Worm (Caenorhabditis elegans) whole organism, L3 larva: ENCODE results near the gene trim-21.

Experiments
- R02D3.7 ChIP-seq: fragments of 150-350 bp; optimal IDR thresholded peaks from 2 replicates; lab custom pipeline; 2014; ENCODE audit warnings: missing biosample characterization, missing genetic modification characterization
- ZK546.5 ChIP-seq: sonication (generic microtip); optimal IDR thresholded peaks from 2 replicates; lab custom pipeline; 2017; ENCODE audit warnings: missing biosample characterization, missing genetic modification characterization
- aly-2 ChIP-seq: fragments of 150-350 bp; optimal IDR thresholded peaks from 2 replicates; lab custom pipeline; 2014; ENCODE audit warnings: missing biosample characterization, missing genetic modification characterization
- ceh-9 ChIP-seq: sonication (generic microtip); optimal IDR thresholded peaks from 2 replicates; lab custom pipeline; 2018; ENCODE audit warnings: missing biosample characterization, missing genetic modification characterization
- daf-12 ChIP-seq: fragments of 150-350 bp; optimal IDR thresholded peaks from 2 replicates; lab custom pipeline; 2014; ENCODE audit warnings: missing biosample characterization, missing genetic modification reagents, missing genetic modification characterization
- egl-5 ChIP-seq: fragments of 150-350 bp; optimal IDR thresholded peaks from 2 replicates; lab custom pipeline; 2017; ENCODE audit warnings: missing biosample characterization, missing genetic modification reagents, missing genetic modification characterization, inconsistent platforms
- elt-1 ChIP-seq: fragments of 150-350 bp; optimal IDR thresholded peaks from 2 replicates; lab custom pipeline; 2014; ENCODE audit warnings: missing biosample characterization, missing genetic modification characterization
- elt-2 ChIP-seq: sonication (generic microtip); optimal IDR thresholded peaks from 2 replicates; lab custom pipeline; 2016; ENCODE audit warnings: missing genetic modification reagents, mild to moderate bottlenecking, missing genetic modification characterization, missing compliant biosample characterization
- elt-3 ChIP-seq, 3 experiments: fragments of 150-350 bp in 1 of 3; sonication (generic microtip) in 2 of 3; optimal IDR thresholded peaks; 2 replicates in 2 of 3; 4 replicates in 1 of 3; lab custom pipeline; 2014 to 2017; ENCODE audit warnings: missing biosample characterization in 3 of 3, missing genetic modification characterization in 3 of 3
- eor-1 ChIP-seq, 2 experiments: fragments of 150-350 bp; optimal IDR thresholded peaks; 2 replicates each; lab custom pipeline; 2014 to 2018; ENCODE audit warnings: missing biosample characterization in 2 of 2, missing genetic modification characterization in 2 of 2
- fkh-10 ChIP-seq: sonication (generic microtip); optimal IDR thresholded peaks from 2 replicates; lab custom pipeline; 2017; ENCODE audit warnings: missing biosample characterization, missing genetic modification reagents, missing genetic modification characterization
- jun-1 ChIP-seq: fragments of 150-350 bp; optimal IDR thresholded peaks from 2 replicates; lab custom pipeline; 2014; ENCODE audit warnings: missing biosample characterization, missing genetic modification reagents, missing genetic modification characterization
- lin-15B ChIP-seq: fragments of 150-350 bp; optimal IDR thresholded peaks from 2 replicates; lab custom pipeline; 2014; ENCODE audit warnings: missing biosample characterization, missing genetic modification characterization
- lin-39 ChIP-seq: fragments of 150-350 bp; optimal IDR thresholded peaks from 2 replicates; lab custom pipeline; 2018; ENCODE audit warnings: missing biosample characterization, missing genetic modification reagents, missing genetic modification characterization
- lsy-12 ChIP-seq: sonication (generic microtip); optimal IDR thresholded peaks from 2 replicates; lab custom pipeline; 2016; ENCODE audit warnings: mild to moderate bottlenecking, missing genetic modification characterization, missing compliant biosample characterization
- mml-1 ChIP-seq: fragments of 150-350 bp; sonication (generic microtip); optimal IDR thresholded peaks from 3 replicates; lab custom pipeline; 2014; ENCODE audit warnings: missing biosample characterization, missing genetic modification characterization
- nfya-1 ChIP-seq: sonication (generic microtip); optimal IDR thresholded peaks from 2 replicates; lab custom pipeline; 2017; ENCODE audit warnings: missing genetic modification characterization, mild to moderate bottlenecking, missing compliant biosample characterization, antibody characterized with exemption, moderate library complexity; ENCODE audit not compliant: insufficient read depth
- nhr-12 ChIP-seq: fragments of 150-350 bp; optimal IDR thresholded peaks from 2 replicates; lab custom pipeline; 2014; ENCODE audit warnings: missing biosample characterization, missing genetic modification characterization
- nhr-25 ChIP-seq: sonication (generic microtip); optimal IDR thresholded peaks from 2 replicates; lab custom pipeline; 2017; ENCODE audit warnings: missing biosample characterization, missing genetic modification characterization
- nhr-28 ChIP-seq: fragments of 150-350 bp; optimal IDR thresholded peaks from 2 replicates; lab custom pipeline; 2014; ENCODE audit warnings: missing biosample characterization, missing genetic modification characterization
- nhr-43 ChIP-seq: sonication (generic microtip); optimal IDR thresholded peaks from 2 replicates; lab custom pipeline; 2016; ENCODE audit warnings: mild to moderate bottlenecking, missing genetic modification characterization, missing compliant biosample characterization; ENCODE audit not compliant: poor library complexity, severe bottlenecking
- nhr-67 ChIP-seq: fragments of 150-350 bp; optimal IDR thresholded peaks from 2 replicates; lab custom pipeline; 2014; ENCODE audit warnings: missing biosample characterization, missing genetic modification characterization
- nhr-76 ChIP-seq: fragments of 150-350 bp; sonication (generic microtip); optimal IDR thresholded peaks from 5 replicates; lab custom pipeline; 2014; ENCODE audit warnings: missing biosample characterization, missing genetic modification characterization
- pha-4 ChIP-seq: fragments of 150-350 bp; optimal IDR thresholded peaks from 2 replicates; lab custom pipeline; 2014; ENCODE audit warnings: missing biosample characterization, missing genetic modification reagents, missing genetic modification characterization
- pqm-1 ChIP-seq: fragments of 150-350 bp; optimal IDR thresholded peaks from 2 replicates; lab custom pipeline; 2017; ENCODE audit warnings: missing biosample characterization, missing genetic modification characterization, inconsistent platforms
- snpc-4 ChIP-seq: fragments of 150-350 bp; optimal IDR thresholded peaks from 2 replicates; lab custom pipeline; 2014; ENCODE audit warnings: missing biosample characterization, missing genetic modification characterization
- tbx-2 ChIP-seq: sonication (generic microtip); optimal IDR thresholded peaks from 2 replicates; lab custom pipeline; 2016; ENCODE audit warnings: mild to moderate bottlenecking, missing genetic modification characterization, missing compliant biosample characterization
- ztf-11 ChIP-seq: fragments of 150-350 bp; optimal IDR thresholded peaks from 2 replicates; lab custom pipeline; 2014; ENCODE audit warnings: missing biosample characterization, missing genetic modification characterization
- ztf-4 ChIP-seq: fragments of 150-350 bp; optimal IDR thresholded peaks from 2 replicates; lab custom pipeline; 2014; ENCODE audit warnings: missing biosample characterization, missing genetic modification characterization

trim-21 gene

DNA sequence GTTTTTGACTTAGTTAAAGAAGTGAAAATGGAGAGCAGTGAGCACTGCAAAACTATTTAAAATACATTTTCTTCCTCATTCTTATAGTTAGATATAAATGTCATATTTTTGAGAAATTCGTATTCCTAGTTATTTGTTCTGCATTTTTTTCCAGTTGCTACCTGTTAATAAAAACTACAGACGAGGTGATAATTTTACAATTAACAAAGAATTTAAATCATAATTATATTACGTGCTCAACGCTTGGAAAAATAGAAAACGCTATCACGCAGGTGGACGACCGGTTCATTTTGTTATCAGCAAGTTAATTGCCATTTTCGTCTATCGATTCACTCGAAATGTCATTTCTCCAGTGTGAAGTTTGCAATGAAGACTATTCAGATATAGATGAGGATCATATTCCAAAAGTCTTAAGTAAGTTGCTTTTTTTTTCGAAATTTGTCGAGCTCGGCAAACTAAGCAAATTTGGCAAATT is 5.3 kb upstream of the trim-21 start, which contains the start of the genes ZK1240.5 and ZK1240.9:
Gene ZK1240.5, minus strand, starts transcription at position 51 of the 475 bp plus-strand sequence.
Gene ZK1240.9, plus strand, starts transcription at position 307 of the 475 bp plus-strand sequence.
- TF ChIP-seq jun-1 (no peak), elt-2 (tag; lab: Kevin White, UChicago) (peak; percentile 74)

DNA sequence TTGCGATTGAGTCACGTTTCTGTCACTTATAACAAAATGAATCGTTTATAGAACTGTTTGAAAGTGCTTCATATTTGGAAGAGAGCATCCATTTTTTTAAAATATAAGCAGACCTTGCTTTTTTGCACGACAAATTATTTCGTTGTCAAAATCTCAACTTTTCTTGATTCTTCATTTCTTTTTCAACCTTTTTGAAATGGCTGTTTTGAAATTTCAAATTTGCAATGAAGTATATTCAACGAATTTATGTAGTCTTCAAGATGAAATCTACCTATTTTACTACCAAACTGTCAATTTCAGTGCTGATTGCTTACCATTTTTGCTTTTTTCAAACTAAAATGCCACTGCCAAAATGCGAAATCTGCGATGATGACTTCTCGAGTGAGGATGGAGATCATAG is 5.9 kb downstream of the trim-21 start, which contains the start of gene B0281.3:
Gene B0281.3, plus strand, starts transcription at position 301 of the 400 bp plus-strand sequence.
- TF ChIP-seq ceh-9 (tag; lab: Kevin White, UChicago) (no peak), lin-15B (tag; lab: Kevin White, UChicago) (no peak), pha-4 (tag; lab: Kevin White, UChicago) (no peak), elt-1 (tag; lab: Kevin White, UChicago) (no peak), nhr-43 (tag; lab: Kevin White, UChicago) (no peak), R02D3.7 (tag; lab: Kevin White, UChicago) (no peak), daf-12 (tag; lab: Kevin White, UChicago) (no peak)

DNA sequence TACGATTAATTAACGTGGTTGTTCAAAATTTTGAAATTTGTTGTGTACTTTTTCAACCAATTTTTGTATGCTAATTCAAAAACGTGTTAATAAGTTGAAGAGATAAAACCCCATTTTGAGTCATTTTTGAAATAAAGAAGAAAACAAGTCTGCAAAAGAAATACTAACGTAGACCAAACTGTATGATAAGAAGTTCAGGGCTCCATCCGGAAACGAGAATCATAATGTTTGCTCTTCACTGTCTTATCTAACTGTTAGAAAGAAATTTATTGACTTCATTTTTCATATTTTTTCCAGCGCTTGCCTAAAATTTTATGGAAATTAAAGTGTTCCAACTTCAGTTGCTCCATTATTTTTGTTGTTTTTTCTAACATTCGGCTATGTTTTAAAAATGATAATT is 7.1 kb downstream of the trim-21 start:
- peak; percentile 56 for TF ChIP-seq elt-2 (tag; lab: Kevin White, UChicago)
- peak; percentile 59 for TF ChIP-seq pqm-1 (tag; lab: Kevin White, UChicago)
- TF ChIP-seq ztf-4 (tag; lab: Kevin White, UChicago), result no peak

ce11 chrII:2304575-2304974 is 8.1 kb downstream of the trim-21 start:
- no peak for TF ChIP-seq aly-2 (tag; lab: Kevin White, UChicago)
- TF ChIP-seq ztf-11 (tag; lab: Kevin White, UChicago), result no peak
- no peak for TF ChIP-seq pqm-1 (tag; lab: Kevin White, UChicago)
- TF ChIP-seq nfya-1 (tag; lab: Kevin White, UChicago), result no peak
- TF ChIP-seq nhr-25 (tag; lab: Kevin White, UChicago), result no peak
- TF ChIP-seq R02D3.7 (tag; lab: Kevin White, UChicago), result no peak
- TF ChIP-seq snpc-4, result no peak
- TF ChIP-seq lin-39 (tag; lab: Kevin White, UChicago), result no peak
- TF ChIP-seq elt-1 (tag; lab: Kevin White, UChicago), result no peak
- TF ChIP-seq tbx-2 (tag; lab: Kevin White, UChicago), result no peak
- TF ChIP-seq ZK546.5, result no peak
- no peak for TF ChIP-seq nhr-12 (tag; lab: Kevin White, UChicago)
- TF ChIP-seq, all 47 proteins: peak for 0

DNA sequence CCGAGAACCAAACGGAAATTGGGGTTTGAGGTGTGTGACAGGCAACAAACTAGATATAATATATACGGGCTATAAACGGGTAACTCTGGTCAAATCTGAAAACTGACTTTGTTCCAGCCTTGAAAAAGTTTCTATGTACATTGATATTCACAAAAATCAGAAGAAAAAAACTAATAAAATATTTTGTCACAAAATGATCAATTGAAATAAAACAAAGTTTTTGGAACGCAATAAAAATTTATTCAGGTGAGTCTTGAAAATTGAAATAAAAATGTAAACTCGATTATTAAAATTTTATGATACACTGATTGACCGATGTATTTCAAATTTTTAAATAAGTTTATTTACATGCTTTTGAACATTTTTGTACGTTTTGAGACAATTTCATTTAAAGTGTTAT is 10.3 kb downstream of the trim-21 start, which contains the start of gene B0281.6:
Gene B0281.6, minus strand, starts transcription at position 101 of the 400 bp plus-strand sequence.
- TF ChIP-seq pha-4 (tag; lab: Kevin White, UChicago), result no peak
- no peak for TF ChIP-seq ZK546.5
- no peak for TF ChIP-seq fkh-10 (GFP tag; lab: Kevin White, UChicago)
- TF ChIP-seq lin-15B (tag; lab: Kevin White, UChicago), result no peak
- no peak for TF ChIP-seq nfya-1 (tag; lab: Kevin White, UChicago)
- no peak for TF ChIP-seq jun-1

DNA sequence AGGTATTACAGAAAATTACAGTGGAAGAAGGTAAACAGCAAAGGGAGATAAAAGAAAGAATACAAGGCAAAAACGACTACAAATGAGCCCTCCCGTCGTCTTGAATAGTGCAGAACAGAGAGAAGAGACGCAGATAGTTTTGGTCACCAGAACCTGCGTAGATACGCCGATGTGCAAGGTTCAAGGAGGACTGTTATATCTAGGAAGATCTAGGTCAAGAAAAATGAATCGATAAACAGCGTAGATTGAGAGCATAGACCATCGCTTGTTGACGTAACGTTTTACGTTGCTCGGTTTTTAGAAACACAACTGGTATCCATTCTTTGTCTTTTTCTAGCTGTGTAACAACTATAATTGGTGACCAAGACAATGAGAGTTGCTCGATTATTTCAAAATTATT is 11.8 kb downstream of the trim-21 start, which contains the start of gene B0281.5:
Gene B0281.5, minus strand, starts transcription at position 101 of the 400 bp plus-strand sequence.
- no peak for TF ChIP-seq elt-3 (tag; optimal IDR thresholded peaks at IDR 0.05; lab: Kevin White, UChicago)
- no peak for TF ChIP-seq ztf-11 (tag; lab: Kevin White, UChicago)
- TF ChIP-seq nhr-76 (tag; lab: Kevin White, UChicago), result no peak
- no peak for TF ChIP-seq tbx-2 (tag; lab: Kevin White, UChicago)
- no peak for TF ChIP-seq mml-1
- TF ChIP-seq lsy-12 (tag; lab: Kevin White, UChicago), result no peak

ce11 chrII:2298742-2299141 is 13.9 kb downstream of the trim-21 start, which contains the start of gene B0281.4:
Gene B0281.4, minus strand, starts transcription at chrII:2298842.
- TF ChIP-seq nhr-28 (tag; lab: Kevin White, UChicago) (no peak), ztf-4 (tag; lab: Kevin White, UChicago) (no peak), elt-2 (tag; lab: Kevin White, UChicago) (no peak), lin-39 (tag; lab: Kevin White, UChicago) (no peak), nhr-76 (tag; lab: Kevin White, UChicago) (no peak), lsy-12 (tag; lab: Kevin White, UChicago) (no peak), nhr-43 (tag; lab: Kevin White, UChicago) (no peak), eor-1 (tag; optimal IDR thresholded peaks at IDR 0.05; lab: Kevin White, UChicago) (no peak), nhr-67 (tag; lab: Kevin White, UChicago) (no peak), egl-5 (tag; lab: Kevin White, UChicago) (no peak), ceh-9 (tag; lab: Kevin White, UChicago) (no peak)
